Worm (Caenorhabditis elegans) whole organism, L2 larva: ENCODE results near the gene R08C7.1.

Source experiments
- C34F6.9 ChIP-seq: fragments of 150-350 bp; optimal IDR thresholded peaks from 2 replicates; lab custom pipeline; 2014; ENCODE audit warnings: missing biosample characterization, missing genetic modification characterization
- F13H6.1 ChIP-seq: sonication (generic microtip); optimal IDR thresholded peaks from 2 replicates; lab custom pipeline; 2016; ENCODE audit warnings: missing genetic modification characterization, missing compliant biosample characterization
- R02D3.7 ChIP-seq: fragments of 150-350 bp; optimal IDR thresholded peaks from 2 replicates; lab custom pipeline; 2014; ENCODE audit warnings: missing biosample characterization, missing genetic modification characterization
- ZK546.5 ChIP-seq: sonication (generic microtip); optimal IDR thresholded peaks from 2 replicates; lab custom pipeline; 2017; ENCODE audit warnings: missing biosample characterization, missing genetic modification characterization
- alr-1 ChIP-seq: fragments of 150-350 bp; optimal IDR thresholded peaks from 2 replicates; lab custom pipeline; 2014; ENCODE audit warnings: missing biosample characterization, missing genetic modification characterization
- ama-1 ChIP-seq: fragments of 150-350 bp; optimal IDR thresholded peaks from 2 replicates; lab custom pipeline; 2018; ENCODE audit warnings: inconsistent platforms
- blmp-1 ChIP-seq: sonication (generic microtip); optimal IDR thresholded peaks from 2 replicates; lab custom pipeline; 2017; ENCODE audit warnings: missing genetic modification characterization, mild to moderate bottlenecking, missing compliant biosample characterization, antibody characterized with exemption, moderate library complexity; ENCODE audit not compliant: insufficient read depth
- ceh-16 ChIP-seq: fragments of 150-350 bp; optimal IDR thresholded peaks from 2 replicates; lab custom pipeline; 2014; ENCODE audit warnings: missing biosample characterization, missing genetic modification characterization
- crh-2 ChIP-seq: sonication (generic microtip); optimal IDR thresholded peaks from 2 replicates; lab custom pipeline; 2017; ENCODE audit warnings: missing biosample characterization, missing genetic modification characterization
- dmd-4 ChIP-seq: sonication (generic microtip); optimal IDR thresholded peaks from 2 replicates; lab custom pipeline; 2017; ENCODE audit warnings: missing biosample characterization, missing genetic modification characterization
- elt-3 ChIP-seq: sonication (generic microtip); optimal IDR thresholded peaks from 2 replicates; lab custom pipeline; 2017; ENCODE audit warnings: missing biosample characterization, missing genetic modification characterization
- fos-1 ChIP-seq: fragments of 150-350 bp; optimal IDR thresholded peaks from 2 replicates; lab custom pipeline; 2014; ENCODE audit warnings: missing biosample characterization, missing genetic modification characterization
- gmeb-1 ChIP-seq: fragments of 150-350 bp; optimal IDR thresholded peaks from 2 replicates; lab custom pipeline; 2014; ENCODE audit warnings: missing biosample characterization, missing genetic modification characterization
- lin-11 ChIP-seq: fragments of 150-350 bp; sonication (generic microtip); optimal IDR thresholded peaks from 2 replicates; lab custom pipeline; 2014; ENCODE audit warnings: missing biosample characterization, missing genetic modification characterization, inconsistent platforms, mixed read lengths
- lin-13 ChIP-seq: fragments of 150-350 bp; optimal IDR thresholded peaks from 2 replicates; lab custom pipeline; 2014; ENCODE audit warnings: missing biosample characterization, missing genetic modification reagents, missing genetic modification characterization
- lin-39 ChIP-seq: fragments of 150-350 bp; optimal IDR thresholded peaks from 2 replicates; lab custom pipeline; 2014; ENCODE audit warnings: missing biosample characterization, missing genetic modification reagents, missing genetic modification characterization
- lsy-2 ChIP-seq, 2 experiments: fragments of 150-350 bp in 1 of 2; sonication (generic microtip) in 1 of 2; optimal IDR thresholded peaks; 2 replicates each; lab custom pipeline; 2014 to 2017; ENCODE audit warnings: missing biosample characterization in 2 of 2, missing genetic modification characterization in 2 of 2
- mab-5 ChIP-seq: fragments of 150-350 bp; optimal IDR thresholded peaks from 2 replicates; lab custom pipeline; 2014; ENCODE audit warnings: missing biosample characterization, missing genetic modification characterization
- mbf-1 ChIP-seq: sonication (generic microtip); optimal IDR thresholded peaks from 2 replicates; lab custom pipeline; 2017; ENCODE audit warnings: missing biosample characterization, missing genetic modification characterization
- mdl-1 ChIP-seq, 2 experiments: fragments of 150-350 bp in 1 of 2; sonication (generic microtip) in 1 of 2; optimal IDR thresholded peaks; 2 replicates each; lab custom pipeline; 2017; ENCODE audit warnings: missing biosample characterization in 2 of 2, missing genetic modification characterization in 2 of 2
- nhr-10 ChIP-seq: sonication (generic microtip); optimal IDR thresholded peaks from 2 replicates; lab custom pipeline; 2017; ENCODE audit warnings: missing biosample characterization, missing genetic modification characterization
- nhr-12 ChIP-seq: fragments of 150-350 bp; optimal IDR thresholded peaks from 2 replicates; lab custom pipeline; 2014; ENCODE audit warnings: missing biosample characterization, missing genetic modification characterization
- nhr-129 ChIP-seq: fragments of 150-350 bp; optimal IDR thresholded peaks from 2 replicates; lab custom pipeline; 2014; ENCODE audit warnings: missing biosample characterization, missing genetic modification characterization
- nhr-21 ChIP-seq: fragments of 150-350 bp; optimal IDR thresholded peaks from 2 replicates; lab custom pipeline; 2014; ENCODE audit warnings: missing biosample characterization, missing genetic modification characterization
- nhr-23 ChIP-seq: fragments of 150-350 bp; optimal IDR thresholded peaks from 2 replicates; lab custom pipeline; 2014; ENCODE audit warnings: missing biosample characterization, missing genetic modification reagents, missing genetic modification characterization
- nhr-237 ChIP-seq: fragments of 150-350 bp; optimal IDR thresholded peaks from 2 replicates; lab custom pipeline; 2014; ENCODE audit warnings: missing biosample characterization, missing genetic modification characterization
- nhr-25 ChIP-seq: fragments of 150-350 bp; sonication (generic microtip); optimal IDR thresholded peaks from 3 replicates; lab custom pipeline; 2014; ENCODE audit warnings: missing biosample characterization, missing genetic modification characterization
- nhr-6 ChIP-seq: fragments of 150-350 bp; optimal IDR thresholded peaks from 2 replicates; lab custom pipeline; 2014; ENCODE audit warnings: missing biosample characterization, missing genetic modification characterization
- nhr-77 ChIP-seq: fragments of 150-350 bp; optimal IDR thresholded peaks from 2 replicates; lab custom pipeline; 2014; ENCODE audit warnings: missing biosample characterization, missing genetic modification characterization
- peb-1 ChIP-seq: fragments of 150-350 bp; optimal IDR thresholded peaks from 2 replicates; lab custom pipeline; 2014; ENCODE audit warnings: missing biosample characterization, missing genetic modification characterization
- sem-4 ChIP-seq: fragments of 150-350 bp; optimal IDR thresholded peaks from 2 replicates; lab custom pipeline; 2014; ENCODE audit warnings: missing biosample characterization, missing genetic modification reagents, missing genetic modification characterization
- skn-1 ChIP-seq: sonication (generic microtip); optimal IDR thresholded peaks from 2 replicates; lab custom pipeline; 2017; ENCODE audit warnings: missing biosample characterization, missing genetic modification characterization
- sma-3 ChIP-seq: sonication (generic microtip); optimal IDR thresholded peaks from 2 replicates; lab custom pipeline; 2016; ENCODE audit warnings: missing genetic modification reagents, missing genetic modification characterization, missing compliant biosample characterization
- sma-9 ChIP-seq, 2 experiments: fragments of 150-350 bp in 1 of 2; sonication (generic microtip) in 1 of 2; optimal IDR thresholded peaks; 2 replicates each; lab custom pipeline; 2014 to 2016; ENCODE audit warnings: missing genetic modification characterization in 2 of 2, mild to moderate bottlenecking in 1 of 2, missing biosample characterization in 1 of 2, missing compliant biosample characterization in 1 of 2, missing genetic modification reagents in 1 of 2, moderate library complexity in 1 of 2
- unc-55 ChIP-seq: fragments of 150-350 bp; sonication (generic microtip); optimal IDR thresholded peaks from 3 replicates; lab custom pipeline; 2014; ENCODE audit warnings: missing biosample characterization, missing genetic modification reagents, missing genetic modification characterization
- zag-1 ChIP-seq: fragments of 150-350 bp; optimal IDR thresholded peaks from 2 replicates; lab custom pipeline; 2014; ENCODE audit warnings: missing biosample characterization, missing genetic modification characterization
- ztf-11 ChIP-seq: sonication (generic microtip); optimal IDR thresholded peaks from 2 replicates; lab custom pipeline; 2017; ENCODE audit warnings: missing biosample characterization, missing genetic modification characterization
- ztf-4 ChIP-seq: fragments of 150-350 bp; optimal IDR thresholded peaks from 2 replicates; lab custom pipeline; 2014; ENCODE audit warnings: missing biosample characterization, missing genetic modification characterization

R08C7.1 gene

DNA sequence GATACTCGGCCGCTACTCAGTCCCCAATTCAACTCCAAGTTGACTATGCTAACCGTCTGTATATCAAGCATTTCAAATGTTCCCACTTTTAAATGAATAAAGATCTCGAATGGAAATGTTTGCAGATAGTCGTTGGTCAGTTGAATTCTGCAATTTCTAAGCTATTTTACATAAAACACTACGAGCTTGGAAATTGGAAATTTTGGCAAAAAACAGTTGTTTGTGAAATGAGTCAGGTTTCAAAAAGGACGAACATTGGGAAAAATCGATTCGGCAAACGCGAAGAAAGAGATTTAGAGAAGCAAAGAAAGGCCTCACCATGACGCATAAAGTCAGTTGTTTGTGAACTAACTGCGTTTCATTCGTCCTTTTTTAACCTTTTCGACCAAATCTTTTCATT lies 4.8 kb upstream of the R08C7.1 start:
- peak; percentile 73 for TF ChIP-seq nhr-129 (tag; lab: Kevin White, UChicago)
- peak; percentile 61 for TF ChIP-seq unc-55 (GFP tag; lab: Kevin White, UChicago)
- peak; percentile 22 for TF ChIP-seq gmeb-1 (tag; lab: Kevin White, UChicago)
- TF ChIP-seq nhr-25: peak; percentile 8
- TF ChIP-seq zag-1 (tag; lab: Kevin White, UChicago): no peak
- no peak for TF ChIP-seq F13H6.1 (tag; lab: Kevin White, UChicago)
- TF ChIP-seq C34F6.9 (tag; lab: Kevin White, UChicago): peak; percentile 53
- TF ChIP-seq nhr-237: no peak
- no peak for TF ChIP-seq lin-39 (tag; lab: Kevin White, UChicago)
- TF ChIP-seq ceh-16: no peak
- TF ChIP-seq dmd-4 (tag; lab: Kevin White, UChicago): no peak
- peak; percentile 39 for TF ChIP-seq ZK546.5
- TF ChIP-seq blmp-1 (tag; lab: Kevin White, UChicago): no peak
- no peak for TF ChIP-seq ztf-11
- no peak for TF ChIP-seq skn-1 (tag; lab: Kevin White, UChicago)
- TF ChIP-seq fos-1 (tag; lab: Kevin White, UChicago): peak; percentile 85
- peak; percentile 25 to 81 for TF ChIP-seq lsy-2 (tag; optimal IDR thresholded peaks at IDR 0.05; lab: Kevin White, UChicago)
- no peak for TF ChIP-seq R02D3.7 (tag; lab: Kevin White, UChicago)
- peak; percentile 44 for TF ChIP-seq ztf-4 (tag; lab: Kevin White, UChicago)
- TF ChIP-seq sma-3 (GFP tag; lab: Kevin White, UChicago): peak; percentile 38
- TF ChIP-seq ama-1 (lab: Kevin White, UChicago): peak; percentile 71
- TF ChIP-seq crh-2 (tag; lab: Kevin White, UChicago): peak; percentile 55
- peak; percentile 53 for TF ChIP-seq lin-13 (GFP tag; lab: Kevin White, UChicago)
- no peak for TF ChIP-seq nhr-21 (tag; lab: Kevin White, UChicago)

ce11 chrIV:4447284-4447366 lies 4.6 kb upstream of the R08C7.1 start, which contains the start of gene chat-1:
chat-1 (plus strand) TSS chrIV:4447331.
- TF ChIP-seq lin-39 (tag; lab: Kevin White, UChicago) (no peak), mab-5 (tag; lab: Kevin White, UChicago) (no peak), nhr-10 (tag; lab: Kevin White, UChicago) (no peak), elt-3 (tag; lab: Kevin White, UChicago) (no peak), R02D3.7 (tag; lab: Kevin White, UChicago) (no peak), ztf-11 (no peak), sem-4 (tag; lab: Kevin White, UChicago) (no peak), sma-9 (GFP tag; optimal IDR thresholded peaks at IDR 0.05; lab: Kevin White, UChicago) (no peak), sma-9 (tag; optimal IDR thresholded peaks at IDR 0.05; lab: Kevin White, UChicago) (no peak), ztf-4 (tag; lab: Kevin White, UChicago) (no peak), nhr-23 (tag; lab: Kevin White, UChicago) (no peak), peb-1 (tag; lab: Kevin White, UChicago) (no peak)

DNA sequence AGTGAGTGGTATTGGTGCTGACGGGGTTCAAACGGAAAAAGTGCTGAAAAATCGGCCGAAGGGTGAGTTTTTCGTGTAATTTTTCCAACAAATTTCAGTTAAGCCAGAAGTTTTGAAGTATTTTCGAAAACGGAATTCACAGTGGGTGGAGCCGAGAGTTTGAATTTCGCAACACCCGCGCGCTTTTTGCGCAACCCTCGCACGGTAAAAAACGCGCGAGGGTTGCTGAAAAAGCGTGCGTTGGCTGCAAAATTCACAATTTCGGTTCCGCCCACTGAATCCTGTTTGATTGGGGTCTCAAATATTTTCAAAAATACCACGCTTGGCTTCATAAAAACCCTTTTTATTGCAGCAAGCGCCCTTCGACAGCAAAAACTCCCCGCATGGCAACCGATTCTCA lies 4.3 kb upstream of the R08C7.1 start:
- TF ChIP-seq sma-9 (GFP tag; optimal IDR thresholded peaks at IDR 0.05; lab: Kevin White, UChicago) (no peak), sma-9 (tag; optimal IDR thresholded peaks at IDR 0.05; lab: Kevin White, UChicago) (no peak), mab-5 (tag; lab: Kevin White, UChicago) (no peak), nhr-6 (tag; lab: Kevin White, UChicago) (no peak), nhr-10 (tag; lab: Kevin White, UChicago) (no peak), lin-39 (tag; lab: Kevin White, UChicago) (no peak), lin-11 (tag; lab: Kevin White, UChicago) (no peak), ztf-11 (no peak), nhr-21 (tag; lab: Kevin White, UChicago) (no peak), dmd-4 (tag; lab: Kevin White, UChicago) (no peak), sma-3 (GFP tag; lab: Kevin White, UChicago) (no peak), nhr-25 (no peak), C34F6.9 (tag; lab: Kevin White, UChicago) (no peak), alr-1 (tag; lab: Kevin White, UChicago) (no peak), zag-1 (tag; lab: Kevin White, UChicago) (no peak), mbf-1 (no peak), fos-1 (tag; lab: Kevin White, UChicago) (no peak), nhr-12 (tag; lab: Kevin White, UChicago) (no peak), mdl-1 (tag; optimal IDR thresholded peaks at IDR 0.05; lab: Kevin White, UChicago) (no peak), nhr-77 (no peak)
- TF ChIP-seq, all 48 proteins: peak for 0
